Worm (Caenorhabditis elegans) whole organism, L2 larva: Measurements from ENCODE around the gene Y39G8B.1.

Source experiments
- aly-2 ChIP-seq: fragments of 150-350 bp; optimal IDR thresholded peaks from 2 replicates; lab custom pipeline; 2014; ENCODE audit warnings: missing biosample characterization, missing genetic modification characterization
- ama-1 ChIP-seq: fragments of 150-350 bp; optimal IDR thresholded peaks from 2 replicates; lab custom pipeline; 2018; ENCODE audit warnings: inconsistent platforms
- ceh-16 ChIP-seq: fragments of 150-350 bp; optimal IDR thresholded peaks from 2 replicates; lab custom pipeline; 2014; ENCODE audit warnings: missing biosample characterization, missing genetic modification characterization
- ceh-82 ChIP-seq: fragments of 150-350 bp; optimal IDR thresholded peaks from 2 replicates; lab custom pipeline; 2014; ENCODE audit warnings: missing biosample characterization, missing genetic modification characterization
- egl-27 ChIP-seq: sonication (generic microtip); optimal IDR thresholded peaks from 3 replicates; lab custom pipeline; 2017; ENCODE audit warnings: missing biosample characterization, missing genetic modification reagents, missing genetic modification characterization
- lin-39 ChIP-seq: fragments of 150-350 bp; optimal IDR thresholded peaks from 2 replicates; lab custom pipeline; 2014; ENCODE audit warnings: missing biosample characterization, missing genetic modification reagents, missing genetic modification characterization
- lsy-2 ChIP-seq, 2 experiments: fragments of 150-350 bp in 1 of 2; sonication (generic microtip) in 1 of 2; optimal IDR thresholded peaks; 2 replicates each; lab custom pipeline; 2014 to 2017; ENCODE audit warnings: missing biosample characterization in 2 of 2, missing genetic modification characterization in 2 of 2
- nhr-10 ChIP-seq: sonication (generic microtip); optimal IDR thresholded peaks from 2 replicates; lab custom pipeline; 2017; ENCODE audit warnings: missing biosample characterization, missing genetic modification characterization
- nhr-6 ChIP-seq: fragments of 150-350 bp; optimal IDR thresholded peaks from 2 replicates; lab custom pipeline; 2014; ENCODE audit warnings: missing biosample characterization, missing genetic modification characterization
- sma-3 ChIP-seq: sonication (generic microtip); optimal IDR thresholded peaks from 2 replicates; lab custom pipeline; 2016; ENCODE audit warnings: missing genetic modification reagents, missing genetic modification characterization, missing compliant biosample characterization
- sma-9 ChIP-seq, 2 experiments: fragments of 150-350 bp in 1 of 2; sonication (generic microtip) in 1 of 2; optimal IDR thresholded peaks; 2 replicates each; lab custom pipeline; 2014 to 2016; ENCODE audit warnings: missing genetic modification characterization in 2 of 2, mild to moderate bottlenecking in 1 of 2, missing biosample characterization in 1 of 2, missing compliant biosample characterization in 1 of 2, missing genetic modification reagents in 1 of 2, moderate library complexity in 1 of 2
- unc-39 ChIP-seq: fragments of 150-350 bp; optimal IDR thresholded peaks from 2 replicates; lab custom pipeline; 2014; ENCODE audit warnings: missing biosample characterization, missing genetic modification characterization
- zag-1 ChIP-seq: fragments of 150-350 bp; optimal IDR thresholded peaks from 2 replicates; lab custom pipeline; 2014; ENCODE audit warnings: missing biosample characterization, missing genetic modification characterization
- ztf-1 ChIP-seq: fragments of 200-800 bp; sonication (Bioruptor generic); conservative IDR thresholded peaks from 2 replicates; pipeline ENCODE4 v1.3.6; 2022; ENCODE audit warnings: missing genetic modification characterization, missing compliant biosample characterization

ce11 chrII:13931944-13932343, 41.7 kb downstream of the Y39G8B.1 start, which contains the start of gene hot-3:
- no peak for TF ChIP-seq unc-39
- TF ChIP-seq ceh-16 (tag; lab: Kevin White, UChicago) = no peak
- no peak for TF ChIP-seq nhr-10 (tag; lab: Kevin White, UChicago)
- no peak for TF ChIP-seq egl-27 (tag; lab: Kevin White, UChicago)
- TF ChIP-seq aly-2 (tag; lab: Kevin White, UChicago) = no peak
- TF ChIP-seq sma-9 (GFP tag; optimal IDR thresholded peaks at IDR 0.05; lab: Kevin White, UChicago) = no peak
- TF ChIP-seq sma-9 (tag; optimal IDR thresholded peaks at IDR 0.05; lab: Kevin White, UChicago) = no peak
- no peak for TF ChIP-seq sma-3 (GFP tag; lab: Kevin White, UChicago)
- TF ChIP-seq ama-1 (lab: Kevin White, UChicago) = no peak
- no peak for TF ChIP-seq ztf-1 (GFP tag; lab: Robert Waterston, UW)
- TF ChIP-seq ceh-82 (tag; lab: Kevin White, UChicago) = no peak
- TF ChIP-seq nhr-6 (tag; lab: Kevin White, UChicago) = no peak
- TF ChIP-seq lin-39 (tag; lab: Kevin White, UChicago) = no peak
- TF ChIP-seq lsy-2 (tag; optimal IDR thresholded peaks at IDR 0.05; lab: Kevin White, UChicago) = no peak
- no peak for TF ChIP-seq zag-1 (tag; lab: Kevin White, UChicago)
